Fruit fly (Drosophila melanogaster): ENCODE data around the gene CG4017.

- no peak for TF ChIP-seq psq (GFP tag; optimal IDR thresholded peaks at IDR 0.05)
- peak; percentile 73 for TF ChIP-seq h (GFP tag; optimal IDR thresholded peaks at IDR 0.05)
Measured at dm6 chr2L:9782176-9782581, 15.3 kb downstream of the CG4017 start, which contains the start of gene IP3K1.
